Fruit fly (Drosophila melanogaster) whole organism, adult: ENCODE results near the gene Gyc88E.

Source experiments
- CG11617 ChIP-seq: fragments of 200-800 bp; sonication (Bioruptor generic); optimal IDR thresholded peaks from 2 replicates; lab custom pipeline; 2017; ENCODE audit warnings: mild to moderate bottlenecking, missing biosample characterization, missing genetic modification reagents, missing genetic modification characterization
- CG12768 ChIP-seq: fragments of 200-800 bp; sonication (Bioruptor generic); optimal IDR thresholded peaks from 2 replicates; lab custom pipeline; 2017; ENCODE audit warnings: missing biosample characterization, missing genetic modification characterization, mild to moderate bottlenecking, moderate library complexity, missing genetic modification reagents
- CG14711 ChIP-seq: fragments of 200-800 bp; sonication (Bioruptor generic); optimal IDR thresholded peaks from 2 replicates; lab custom pipeline; 2018; ENCODE audit warnings: missing biosample characterization, mild to moderate bottlenecking, missing genetic modification characterization, moderate library complexity
- CG1620 ChIP-seq: fragments of 200-800 bp; sonication (Bioruptor generic); optimal IDR thresholded peaks from 2 replicates; lab custom pipeline; 2016; ENCODE audit warnings: missing biosample characterization, missing genetic modification characterization
- CG33017 ChIP-seq: fragments of 200-800 bp; sonication (Bioruptor generic); optimal IDR thresholded peaks from 2 replicates; lab custom pipeline; 2018; ENCODE audit warnings: missing biosample characterization, mild to moderate bottlenecking, missing genetic modification characterization, moderate library complexity
- CG5204 ChIP-seq: fragments of 200-800 bp; sonication (Bioruptor generic); optimal IDR thresholded peaks from 2 replicates; lab custom pipeline; 2016; ENCODE audit warnings: missing biosample characterization, missing genetic modification characterization
- CG7045 ChIP-seq: fragments of 200-800 bp; sonication (Bioruptor generic); optimal IDR thresholded peaks from 2 replicates; lab custom pipeline; 2017; ENCODE audit warnings: missing biosample characterization, mild to moderate bottlenecking, missing genetic modification characterization
- CG7101 ChIP-seq: fragments of 200-800 bp; sonication (Bioruptor generic); optimal IDR thresholded peaks from 2 replicates; lab custom pipeline; 2018; ENCODE audit warnings: missing biosample characterization, mild to moderate bottlenecking, missing genetic modification characterization, moderate library complexity
- Clk ChIP-seq: fragments of 200-800 bp; sonication (Bioruptor generic); optimal IDR thresholded peaks from 2 replicates; lab custom pipeline; 2017; ENCODE audit warnings: missing biosample characterization, missing genetic modification characterization
- Crg-1 ChIP-seq: fragments of 200-800 bp; sonication (Bioruptor generic); optimal IDR thresholded peaks from 2 replicates; lab custom pipeline; 2016; ENCODE audit warnings: missing biosample characterization, missing genetic modification characterization
- Hr96 ChIP-seq: fragments of 200-800 bp; sonication (Bioruptor generic); optimal IDR thresholded peaks from 2 replicates; lab custom pipeline; 2016; ENCODE audit warnings: missing biosample characterization, missing genetic modification characterization
- Mnt ChIP-seq: fragments of 200-800 bp; sonication (Bioruptor generic); optimal IDR thresholded peaks from 2 replicates; lab custom pipeline; 2016; ENCODE audit warnings: missing biosample characterization, mild to moderate bottlenecking, missing genetic modification characterization
- bab1 ChIP-seq: fragments of 200-800 bp; sonication (Bioruptor generic); optimal IDR thresholded peaks from 3 replicates; lab custom pipeline; 2019; ENCODE audit warnings: missing biosample characterization, mild to moderate bottlenecking, missing genetic modification characterization, moderate library complexity
- cic ChIP-seq: fragments of 200-800 bp; sonication (Bioruptor generic); optimal IDR thresholded peaks from 2 replicates; lab custom pipeline; 2017; ENCODE audit warnings: missing biosample characterization, mild to moderate bottlenecking, missing genetic modification characterization, moderate library complexity
- cnc ChIP-seq, 2 experiments: fragments of >200 bp; optimal IDR thresholded peaks; 2 replicates each; lab custom pipeline; 2017
- kay ChIP-seq: fragments of 200-800 bp; sonication (Bioruptor generic); peaks from one replicate; lab custom pipeline; 2016; ENCODE audit warnings: missing biosample characterization, missing genetic modification characterization, borderline replicate concordance
- ovo ChIP-seq: fragments of 200-800 bp; sonication (Bioruptor generic); optimal IDR thresholded peaks from 2 replicates; lab custom pipeline; 2016; ENCODE audit warnings: missing biosample characterization, missing genetic modification characterization
- pad ChIP-seq: fragments of 200-800 bp; sonication (Bioruptor generic); optimal IDR thresholded peaks from 3 replicates; lab custom pipeline; 2017; ENCODE audit warnings: missing biosample characterization, missing genetic modification characterization, mild to moderate bottlenecking, moderate library complexity, missing genetic modification reagents
- tj ChIP-seq: fragments of 200-800 bp; sonication (Bioruptor generic); optimal IDR thresholded peaks from 3 replicates; lab custom pipeline; 2017; ENCODE audit warnings: missing biosample characterization, mild to moderate bottlenecking, missing genetic modification characterization, moderate library complexity
- toe ChIP-seq: fragments of 200-800 bp; sonication (Bioruptor generic); optimal IDR thresholded peaks from 2 replicates; lab custom pipeline; 2016; ENCODE audit warnings: missing biosample characterization, missing genetic modification characterization

The Gyc88E gene

DNA sequence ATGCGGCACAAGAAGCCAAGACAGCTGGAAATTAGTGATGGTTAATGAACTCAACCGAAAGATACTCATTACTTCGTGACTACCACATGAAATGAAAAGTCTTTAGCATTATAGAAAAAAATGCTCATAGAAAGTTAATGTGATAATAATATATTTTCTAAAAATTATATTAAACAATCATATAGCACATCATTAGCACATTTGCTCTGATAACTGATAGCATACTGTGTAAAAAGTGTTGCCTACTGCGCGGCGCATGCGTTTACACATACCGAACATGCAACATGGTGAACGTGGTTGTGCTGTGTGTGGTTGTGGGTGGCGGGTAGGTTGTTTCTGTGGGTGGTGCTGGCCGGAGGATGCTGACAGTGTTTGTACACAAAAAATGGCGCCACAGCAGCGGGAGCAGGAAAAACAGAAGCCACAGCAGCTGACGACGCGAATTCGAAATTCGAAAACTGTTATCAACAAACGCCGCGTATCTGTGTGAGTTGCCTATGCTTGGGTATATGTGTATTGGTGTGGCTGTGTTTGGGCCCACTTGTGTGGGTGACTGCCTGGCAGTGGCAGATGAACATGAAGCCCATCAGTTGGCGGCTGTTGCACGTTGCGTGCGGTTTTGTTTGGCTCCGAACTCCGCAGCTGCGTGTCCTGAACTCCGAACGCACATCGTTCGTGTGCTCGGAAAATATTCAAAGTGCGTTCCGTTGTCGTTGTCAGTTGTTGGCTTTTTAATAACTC is at the start of gene Gyc88E:
TSS of gene Gyc88E (plus strand) at position 604 of the 741 bp plus-strand sequence.
- TF ChIP-seq toe (no peak), cnc (optimal IDR thresholded peaks at IDR 0.05; lab: Kevin White, UChicago) (no peak), CG14711 (no peak)

DNA sequence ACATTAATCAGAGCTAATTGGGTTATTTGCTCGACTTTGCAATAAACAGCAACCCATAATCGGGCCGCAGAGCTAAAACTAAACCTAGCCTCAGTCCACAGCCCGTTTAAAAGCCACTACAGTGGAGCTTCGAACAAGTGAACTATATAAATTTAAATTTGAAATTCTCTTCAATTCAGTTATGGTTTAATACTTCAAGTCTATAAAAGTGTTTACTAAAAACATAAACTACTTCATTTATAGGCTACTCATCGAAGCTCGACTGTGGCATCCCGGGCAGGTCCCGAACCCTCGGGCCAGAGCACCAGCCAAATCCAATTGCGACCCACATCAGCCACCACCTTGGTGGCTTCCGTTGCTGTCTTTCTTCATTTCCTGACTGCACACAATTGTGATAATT is 40.0 kb upstream of the Gyc88E start:
- no peak for TF ChIP-seq CG11617 (GFP tag; lab: Kevin White, UChicago)
- TF ChIP-seq CG5204 (GFP tag; lab: Kevin White, UChicago) = peak; percentile 42
- no peak for TF ChIP-seq cnc (optimal IDR thresholded peaks at IDR 0.05; lab: Kevin White, UChicago)
- TF ChIP-seq toe = no peak
- TF ChIP-seq CG14711 = no peak
- TF ChIP-seq bab1 (GFP tag; lab: Kevin White, UChicago) = no peak
- TF ChIP-seq cic (GFP tag; lab: Kevin White, UChicago) = no peak
- peak; percentile 51 for TF ChIP-seq kay (GFP tag; lab: Kevin White, UChicago)
- TF ChIP-seq tj (GFP tag; lab: Kevin White, UChicago) = no peak
- TF ChIP-seq Clk (GFP tag; lab: Kevin White, UChicago) = no peak
- TF ChIP-seq CG7101 (tag; lab: Kevin White, UChicago) = peak; percentile 23
- no peak for TF ChIP-seq Crg-1
- TF ChIP-seq pad = no peak
- TF ChIP-seq CG33017 = no peak
- no peak for TF ChIP-seq Mnt
- TF ChIP-seq CG12768 (GFP tag; lab: Kevin White, UChicago) = no peak
- no peak for TF ChIP-seq Hr96 (GFP tag; lab: Kevin White, UChicago)
- no peak for TF ChIP-seq ovo (GFP tag; lab: Kevin White, UChicago)
- peak; percentile 7 for TF ChIP-seq CG7045 (GFP tag; lab: Kevin White, UChicago)
- no peak for TF ChIP-seq CG1620

dm6 chr3R:15112232-15112631 is 37.9 kb upstream of the Gyc88E start:
- TF ChIP-seq CG11617 (GFP tag; lab: Kevin White, UChicago) = no peak
- TF ChIP-seq CG33017 = no peak
- no peak for TF ChIP-seq kay (GFP tag; lab: Kevin White, UChicago)
- no peak for TF ChIP-seq Mnt
- TF ChIP-seq CG14711 = no peak
- no peak for TF ChIP-seq CG7045 (GFP tag; lab: Kevin White, UChicago)
- TF ChIP-seq Crg-1 = no peak
- no peak for TF ChIP-seq pad
- no peak for TF ChIP-seq CG7101 (tag; lab: Kevin White, UChicago)
- no peak for TF ChIP-seq ovo (GFP tag; lab: Kevin White, UChicago)

DNA sequence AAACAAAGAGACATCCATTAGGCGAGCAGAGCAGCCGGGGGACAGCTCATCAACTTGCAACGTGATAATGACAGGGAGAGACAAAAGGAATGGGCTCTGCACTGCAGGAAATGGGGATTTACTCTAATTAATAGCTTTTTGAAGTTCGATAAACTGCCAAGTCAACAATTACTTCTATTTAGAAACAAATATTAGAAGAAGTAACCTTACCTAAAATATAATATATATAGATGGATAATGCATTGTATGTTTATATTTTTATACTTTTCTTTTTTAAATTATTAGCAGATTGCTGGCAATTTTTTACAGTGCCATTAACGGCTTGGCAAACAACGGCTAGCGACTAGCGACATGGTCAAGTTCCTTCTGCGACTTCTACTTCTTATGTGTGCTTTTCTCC is 36.6 kb upstream of the Gyc88E start:
- TF ChIP-seq CG7045 (GFP tag; lab: Kevin White, UChicago) = no peak
- TF ChIP-seq cic (GFP tag; lab: Kevin White, UChicago) = no peak
- no peak for TF ChIP-seq Hr96 (GFP tag; lab: Kevin White, UChicago)
- no peak for TF ChIP-seq CG33017
- TF ChIP-seq ovo (GFP tag; lab: Kevin White, UChicago) = no peak
- no peak for TF ChIP-seq toe
- no peak for TF ChIP-seq CG7101 (tag; lab: Kevin White, UChicago)
- TF ChIP-seq CG14711 = no peak
- no peak for TF ChIP-seq cnc (optimal IDR thresholded peaks at IDR 0.05; lab: Kevin White, UChicago)
- no peak for TF ChIP-seq Clk (GFP tag; lab: Kevin White, UChicago)
- no peak for TF ChIP-seq Mnt
- TF ChIP-seq pad = no peak
- TF ChIP-seq CG12768 (GFP tag; lab: Kevin White, UChicago) = no peak
- no peak for TF ChIP-seq kay (GFP tag; lab: Kevin White, UChicago)
- no peak for TF ChIP-seq CG11617 (GFP tag; lab: Kevin White, UChicago)
- no peak for TF ChIP-seq tj (GFP tag; lab: Kevin White, UChicago)
- TF ChIP-seq bab1 (GFP tag; lab: Kevin White, UChicago) = no peak

DNA sequence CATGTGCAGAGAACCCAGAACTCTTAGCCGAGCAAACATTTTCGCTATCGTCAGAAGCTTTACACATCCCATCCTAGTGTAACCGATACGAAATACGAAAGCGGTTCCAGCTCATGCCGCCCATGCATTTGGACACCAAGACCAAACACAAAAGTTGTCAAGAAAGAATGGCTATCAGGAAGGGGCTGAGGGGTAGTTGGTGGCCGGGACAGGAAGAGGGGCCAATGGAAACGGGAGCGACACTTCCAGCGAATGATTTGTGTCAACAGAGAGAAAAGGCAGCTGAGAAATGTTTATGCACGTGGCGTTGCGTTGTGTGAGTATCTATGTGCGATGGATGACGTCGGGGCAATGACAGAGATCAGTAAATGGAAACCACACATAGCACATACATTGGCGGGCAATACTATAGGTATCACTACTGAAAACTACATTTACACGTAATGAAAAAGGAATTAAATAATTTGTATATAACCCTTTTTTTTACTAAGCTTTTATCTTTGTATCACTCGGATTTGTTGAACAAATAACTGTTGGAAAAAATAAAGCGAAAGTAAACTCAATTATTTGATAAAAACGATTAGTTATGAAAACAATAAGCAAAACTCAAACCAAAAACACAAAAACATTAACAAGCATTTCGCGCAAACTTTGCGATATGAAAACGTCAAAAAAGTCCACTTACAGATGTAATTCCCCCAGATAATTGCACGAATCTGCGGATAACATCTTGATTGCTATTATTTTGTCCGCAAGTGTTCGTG is 35.5 kb upstream of the Gyc88E start:
- TF ChIP-seq CG11617 (GFP tag; lab: Kevin White, UChicago) (peak; percentile 19), CG5204 (GFP tag; lab: Kevin White, UChicago) (peak; percentile 29), ovo (GFP tag; lab: Kevin White, UChicago) (no peak), bab1 (GFP tag; lab: Kevin White, UChicago) (peak; percentile 71), CG7045 (GFP tag; lab: Kevin White, UChicago) (peak; percentile 8), Hr96 (GFP tag; lab: Kevin White, UChicago) (no peak), tj (GFP tag; lab: Kevin White, UChicago) (no peak), CG1620 (no peak), CG14711 (no peak), toe (peak; percentile 2), pad (no peak), Crg-1 (no peak), CG12768 (GFP tag; lab: Kevin White, UChicago) (no peak), cnc (optimal IDR thresholded peaks at IDR 0.05; lab: Kevin White, UChicago) (no peak), Clk (GFP tag; lab: Kevin White, UChicago) (no peak), CG7101 (tag; lab: Kevin White, UChicago) (peak; percentile 28), CG33017 (no peak), Mnt (peak; percentile 5), cic (GFP tag; lab: Kevin White, UChicago) (no peak), kay (GFP tag; lab: Kevin White, UChicago) (peak; percentile 7)

- no peak for TF ChIP-seq CG7045 (GFP tag; lab: Kevin White, UChicago)
- no peak for TF ChIP-seq cic (GFP tag; lab: Kevin White, UChicago)
- TF ChIP-seq CG5204 (GFP tag; lab: Kevin White, UChicago) = no peak
- TF ChIP-seq CG14711 = no peak
- TF ChIP-seq toe = no peak
- no peak for TF ChIP-seq tj (GFP tag; lab: Kevin White, UChicago)
- no peak for TF ChIP-seq Clk (GFP tag; lab: Kevin White, UChicago)
- TF ChIP-seq ovo (GFP tag; lab: Kevin White, UChicago) = no peak
- no peak for TF ChIP-seq bab1 (GFP tag; lab: Kevin White, UChicago)
- no peak for TF ChIP-seq CG7101 (tag; lab: Kevin White, UChicago)
Observed at dm6 chr3R:15117765-15118164, 32.4 kb upstream of the Gyc88E start.
